Fruit fly (Drosophila melanogaster): ENCODE results near the gene CG11722.

CG11722 gene

dm6 chr3R:10024032-10024712 lies 21.2 kb downstream of the CG11722 start (continued):
- TF ChIP-seq CG18764 (GFP tag; optimal IDR thresholded peaks at IDR 0.05): no peak
- no peak for TF ChIP-seq CG7963 (GFP tag; IDR thresholded peaks at IDR 0.05; ENCODE audit: partially characterized antibody)
- TF ChIP-seq slp2 (GFP tag; optimal IDR thresholded peaks at IDR 0.05): no peak
- no peak for TF ChIP-seq HLH4C (GFP tag; IDR thresholded peaks at IDR 0.05; ENCODE audit: partially characterized antibody)
- TF ChIP-seq peb (GFP tag; IDR thresholded peaks at IDR 0.05): no peak
- no peak for TF ChIP-seq ewg (GFP tag; optimal IDR thresholded peaks at IDR 0.05)
- 0 out of 4 replicates have a peak, but pooled peaks have one; percentile 20 for TF ChIP-seq Gug (GFP tag; IDR thresholded peaks at IDR 0.05)
- no peak for TF ChIP-seq eyg (GFP tag; optimal IDR thresholded peaks at IDR 0.05)
- no peak for TF ChIP-seq ham (GFP tag; IDR thresholded peaks at IDR 0.05)
- TF ChIP-seq stwl (tag; optimal IDR thresholded peaks at IDR 0.05): no peak
- peak; percentile 46 for TF ChIP-seq BtbVII (GFP tag; optimal IDR thresholded peaks at IDR 0.05)
- no peak for TF ChIP-seq sc (optimal IDR thresholded peaks at IDR 0.05)
- no peak for TF ChIP-seq sc (GFP tag; optimal IDR thresholded peaks at IDR 0.05)
- no peak for TF ChIP-seq E2f1 (GFP tag; IDR thresholded peaks at IDR 0.05)
- no peak for TF ChIP-seq jigr1 (GFP tag; IDR thresholded peaks at IDR 0.05)
- TF ChIP-seq GATAe (GFP tag; conservative IDR thresholded peaks at IDR 0.05): no peak
- TF ChIP-seq CG7372 (GFP tag; IDR thresholded peaks at IDR 0.05): no peak
- peak; percentile 51 for TF ChIP-seq zf30C (GFP tag; optimal IDR thresholded peaks at IDR 0.05)
- TF ChIP-seq CG16815 (GFP tag; optimal IDR thresholded peaks at IDR 0.05): no peak
- no peak for TF ChIP-seq CG3407 (GFP tag; optimal IDR thresholded peaks at IDR 0.05)
- TF ChIP-seq p53 (GFP tag; optimal IDR thresholded peaks at IDR 0.05): no peak
- TF ChIP-seq bowl (GFP tag; IDR thresholded peaks at IDR 0.05): no peak
- TF ChIP-seq Dp (GFP tag; optimal IDR thresholded peaks at IDR 0.05): no peak
- TF ChIP-seq Antp (GFP tag; optimal IDR thresholded peaks at IDR 0.05): peak; percentile 32
- TF ChIP-seq lbe (GFP tag; optimal IDR thresholded peaks at IDR 0.05): no peak
- TF ChIP-seq ERR (GFP tag; optimal IDR thresholded peaks at IDR 0.05): peak; percentile 4
- TF ChIP-seq CG13123 (GFP tag; optimal IDR thresholded peaks at IDR 0.05): no peak
- no peak; the same call in 1 of the 2 replicates for TF ChIP-seq al (GFP tag; IDR thresholded peaks at IDR 0.05)
- no peak for TF ChIP-seq Dip2 (GFP tag; IDR thresholded peaks at IDR 0.05)
- no peak for TF ChIP-seq Lhr (GFP tag; optimal IDR thresholded peaks at IDR 0.05)
- no peak for TF ChIP-seq maf-S (GFP tag; optimal IDR thresholded peaks at IDR 0.05)
- TF ChIP-seq nerfin-1 (tag; optimal IDR thresholded peaks at IDR 0.05): no peak
- TF ChIP-seq CkIIα-i1 (GFP tag; IDR thresholded peaks at IDR 0.05): no peak
- TF ChIP-seq pros (GFP tag; optimal IDR thresholded peaks at IDR 0.05): no peak
- no peak; the same call in 1 of the 2 replicates for TF ChIP-seq Taf1 (GFP tag; IDR thresholded peaks at IDR 0.05)
- TF ChIP-seq CG15269 (tag; optimal IDR thresholded peaks at IDR 0.05): no peak
- TF ChIP-seq CG13296 (GFP tag; optimal IDR thresholded peaks at IDR 0.05): no peak
- TF ChIP-seq Xbp1 (GFP tag; optimal IDR thresholded peaks at IDR 0.05): peak; percentile 28
- TF ChIP-seq ATbp (GFP tag; optimal IDR thresholded peaks at IDR 0.05): no peak
- no peak for TF ChIP-seq oc (tag; optimal IDR thresholded peaks at IDR 0.05)
- peak; percentile 54 for TF ChIP-seq scrt (GFP tag; optimal IDR thresholded peaks at IDR 0.05)
- peak; percentile 44; the same call in 1 of the 3 replicates for TF ChIP-seq tgo (GFP tag; IDR thresholded peaks at IDR 0.05)
- peak; percentile 39; the same call in 1 of the 2 replicates for TF ChIP-seq CG3847 (GFP tag; IDR thresholded peaks at IDR 0.05)
- TF ChIP-seq klu (GFP tag; IDR thresholded peaks at IDR 0.05): no peak
- 0 out of 2 replicates have a peak, but pooled peaks have one; percentile 31 for TF ChIP-seq sisA (GFP tag; IDR thresholded peaks at IDR 0.05)
- no peak for TF ChIP-seq ara (GFP tag; IDR thresholded peaks at IDR 0.05)
- TF ChIP-seq CG31388 (GFP tag; optimal IDR thresholded peaks at IDR 0.05): no peak
- TF ChIP-seq CG10321 (GFP tag; IDR thresholded peaks at IDR 0.05): no peak
- TF ChIP-seq caup (GFP tag; optimal IDR thresholded peaks at IDR 0.05; ENCODE audit: severe bottlenecking): no peak
- TF ChIP-seq CG6654 (GFP tag; optimal IDR thresholded peaks at IDR 0.05): no peak
- TF ChIP-seq CG1647 (GFP tag; optimal IDR thresholded peaks at IDR 0.05): no peak

Measured in whole organism, embryonic.